Fruit fly (Drosophila melanogaster) whole organism: Measurements from ENCODE around the gene RasGAP1.

ENCODE experiments used
- CG8478 ChIP-seq: fragments of >200 bp; optimal IDR thresholded peaks from 2 replicates; lab custom pipeline; 2018; ENCODE audit warnings: inconsistent platforms
- Dll ChIP-seq: fragments of >200 bp; optimal IDR thresholded peaks from 2 replicates; lab custom pipeline; 2017
- EcR ChIP-seq, 2 experiments: fragments of >200 bp; optimal IDR thresholded peaks; 2 replicates each; lab custom pipeline; 2017; ENCODE audit warnings: missing biosample characterization in 2 of 2, missing genetic modification characterization in 2 of 2, missing genetic modification reagents in 2 of 2
- pan ChIP-seq: fragments of >200 bp; optimal IDR thresholded peaks from 2 replicates; lab custom pipeline; 2017
- psq ChIP-seq: fragments of >200 bp; optimal IDR thresholded peaks from 2 replicates; lab custom pipeline; 2017
- usp ChIP-seq: fragments of >200 bp; optimal IDR thresholded peaks from 2 replicates; lab custom pipeline; 2017; ENCODE audit warnings: missing biosample characterization, missing genetic modification characterization, mixed read lengths

dm6 chr3L:9824226-9824625 is 30.9 kb downstream of the RasGAP1 start:
- TF ChIP-seq pan (lab: Kevin White, UChicago) = no peak
- TF ChIP-seq usp = no peak
- no peak for TF ChIP-seq EcR (GFP tag; optimal IDR thresholded peaks at IDR 0.05; lab: Kevin White, UChicago)
- no peak for TF ChIP-seq psq (lab: Kevin White, UChicago)
- no peak for TF ChIP-seq Dll (lab: Kevin White, UChicago)
- no peak for TF ChIP-seq CG8478 (lab: Kevin White, UChicago)
